Worm (Caenorhabditis elegans): ENCODE results near the gene C03B1.1.

The C03B1.1 gene

ce11 chrX:6374451-6374850, at the start of gene C03B1.1:
TSS of gene C03B1.1 (plus strand) at chrX:6374751.
- TF ChIP-seq nhr-23 (tag; optimal IDR thresholded peaks at IDR 0.05) (no peak), ztf-1 (GFP tag; conservative IDR thresholded peaks at IDR 0.05) (no peak), gmeb-1 (tag; optimal IDR thresholded peaks at IDR 0.05) (no peak), nhr-25 (tag; optimal IDR thresholded peaks at IDR 0.05) (no peak), alr-1 (tag; optimal IDR thresholded peaks at IDR 0.05) (no peak), lin-13 (GFP tag; optimal IDR thresholded peaks at IDR 0.05) (no peak), unc-62 (GFP tag; optimal IDR thresholded peaks at IDR 0.05) (no peak), sem-4 (tag; optimal IDR thresholded peaks at IDR 0.05) (no peak), lsy-2 (tag; optimal IDR thresholded peaks at IDR 0.05) (no peak), nhr-11 (tag; optimal IDR thresholded peaks at IDR 0.05) (no peak), nhr-12 (tag; optimal IDR thresholded peaks at IDR 0.05) (no peak)

DNA sequence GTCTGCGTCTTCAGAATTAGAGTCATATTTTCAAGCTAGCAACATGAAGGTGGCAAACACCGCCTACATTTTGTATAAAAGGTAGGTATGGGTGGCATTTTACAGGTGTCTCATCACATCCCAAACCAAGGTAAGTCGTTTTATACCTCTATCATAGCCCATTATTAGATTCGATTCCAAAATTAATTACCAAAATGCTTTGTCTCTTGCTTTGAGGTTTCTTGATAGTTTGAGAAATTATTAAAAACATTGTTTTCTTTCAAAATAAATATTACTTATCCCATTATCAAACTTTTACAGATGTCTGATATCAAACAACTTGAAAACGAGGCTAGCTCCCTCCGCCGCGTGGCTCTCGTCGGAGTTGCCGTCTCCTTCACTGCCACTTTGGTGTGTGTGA, 48.5 kb upstream of the C03B1.1 start, which contains the start of gene col-168:
col-168 (plus strand) TSS at position 301 of the 400 bp plus-strand sequence.
- TF ChIP-seq nhr-23 (tag; optimal IDR thresholded peaks at IDR 0.05) = no peak
- TF ChIP-seq ama-1 (optimal IDR thresholded peaks at IDR 0.05) = no peak
- no peak for TF ChIP-seq ztf-1 (GFP tag; conservative IDR thresholded peaks at IDR 0.05)
- no peak for TF ChIP-seq ZK546.5 (tag; optimal IDR thresholded peaks at IDR 0.05)
- TF ChIP-seq nhr-6 (tag; optimal IDR thresholded peaks at IDR 0.05) = no peak
- TF ChIP-seq F13H6.1 (tag; optimal IDR thresholded peaks at IDR 0.05) = no peak
- no peak for TF ChIP-seq lin-39 (tag; optimal IDR thresholded peaks at IDR 0.05)
- TF ChIP-seq skn-1 (tag; optimal IDR thresholded peaks at IDR 0.05) = no peak
- TF ChIP-seq nhr-237 (tag; optimal IDR thresholded peaks at IDR 0.05) = no peak

DNA sequence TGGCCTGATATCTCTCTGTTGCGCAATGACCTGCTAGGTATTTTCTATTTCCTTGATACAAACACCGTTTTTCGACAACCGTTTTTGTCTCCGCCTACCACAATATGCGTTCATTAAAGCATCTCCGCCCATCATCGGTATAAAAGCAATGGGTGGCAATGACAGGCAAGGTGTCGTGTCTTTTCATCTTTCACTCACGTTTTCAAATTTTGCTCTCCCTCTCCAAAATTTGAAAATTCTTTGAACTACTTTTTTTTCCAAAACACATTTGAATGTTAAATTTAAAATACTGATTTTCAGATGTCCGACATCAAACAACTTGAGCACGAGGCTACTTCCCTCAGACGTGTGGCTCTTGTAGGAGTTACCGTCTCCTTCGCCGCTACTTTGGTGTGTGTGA, 45.7 kb upstream of the C03B1.1 start, which contains the start of gene col-169:
col-169 (plus strand) TSS at position 301 of the 400 bp plus-strand sequence.
- TF ChIP-seq dmd-4 (tag; optimal IDR thresholded peaks at IDR 0.05) = no peak
- no peak for TF ChIP-seq snpc-4 (tag; optimal IDR thresholded peaks at IDR 0.05)
- TF ChIP-seq fos-1 (tag; optimal IDR thresholded peaks at IDR 0.05) = no peak
- TF ChIP-seq gmeb-1 (tag; optimal IDR thresholded peaks at IDR 0.05) = no peak
- no peak for TF ChIP-seq ztf-4 (tag; optimal IDR thresholded peaks at IDR 0.05)
- TF ChIP-seq ztf-1 (GFP tag; conservative IDR thresholded peaks at IDR 0.05) = no peak
- TF ChIP-seq aly-2 (tag; optimal IDR thresholded peaks at IDR 0.05) = no peak
- no peak for TF ChIP-seq ztf-11 (tag; optimal IDR thresholded peaks at IDR 0.05)
- no peak for TF ChIP-seq skn-1 (tag; optimal IDR thresholded peaks at IDR 0.05)
- no peak for TF ChIP-seq lin-39 (tag; optimal IDR thresholded peaks at IDR 0.05)
- no peak for TF ChIP-seq sma-3 (GFP tag; optimal IDR thresholded peaks at IDR 0.05)
- no peak for TF ChIP-seq mdl-1 (tag; optimal IDR thresholded peaks at IDR 0.05)
- TF ChIP-seq nhr-11 (tag; optimal IDR thresholded peaks at IDR 0.05) = no peak
- TF ChIP-seq zag-1 (tag; optimal IDR thresholded peaks at IDR 0.05) = no peak
- TF ChIP-seq R02D3.7 (tag; optimal IDR thresholded peaks at IDR 0.05) = no peak
- no peak for TF ChIP-seq crh-2 (tag; optimal IDR thresholded peaks at IDR 0.05)
- no peak for TF ChIP-seq ceh-82 (tag; optimal IDR thresholded peaks at IDR 0.05)
- TF ChIP-seq nhr-237 (tag; optimal IDR thresholded peaks at IDR 0.05) = no peak

- TF ChIP-seq nhr-23 (tag; optimal IDR thresholded peaks at IDR 0.05) = no peak
These were observed 43.1 kb upstream of the C03B1.1 start, which contains the start of gene col-170 for ce11 chrX:6331409-6331808. TSS of gene col-170 (plus strand) at chrX:6331709.

DNA sequence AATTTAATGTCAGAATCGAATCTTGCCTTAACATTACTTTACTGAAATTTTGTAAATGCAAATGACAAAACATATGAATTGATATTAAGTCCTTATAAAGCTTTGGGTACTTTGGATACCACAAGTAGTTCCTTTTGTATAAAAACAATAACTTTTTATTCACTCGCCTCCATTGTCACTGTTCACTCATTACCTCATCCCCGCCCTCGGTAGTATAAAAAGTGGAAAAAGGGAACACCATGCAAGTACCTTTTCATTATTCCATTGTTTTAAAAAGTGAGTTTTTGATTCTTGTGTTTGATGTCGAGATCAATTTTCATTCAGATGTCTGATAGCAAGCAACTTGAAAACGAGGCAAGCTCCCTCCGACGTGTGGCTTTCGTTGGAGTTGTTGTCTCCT, 40.6 kb upstream of the C03B1.1 start, which contains the start of gene col-171:
col-171 (plus strand) TSS at position 301 of the 400 bp plus-strand sequence.
- no peak for TF ChIP-seq elt-3 (tag; optimal IDR thresholded peaks at IDR 0.05)
- TF ChIP-seq nhr-21 (tag; optimal IDR thresholded peaks at IDR 0.05) = no peak
- TF ChIP-seq nhr-23 (tag; optimal IDR thresholded peaks at IDR 0.05) = no peak
- no peak for TF ChIP-seq sma-3 (GFP tag; optimal IDR thresholded peaks at IDR 0.05)
- no peak for TF ChIP-seq peb-1 (tag; optimal IDR thresholded peaks at IDR 0.05)
- TF ChIP-seq nhr-6 (tag; optimal IDR thresholded peaks at IDR 0.05) = no peak
- TF ChIP-seq ZK546.5 (tag; optimal IDR thresholded peaks at IDR 0.05) = no peak
- no peak for TF ChIP-seq snpc-4 (tag; optimal IDR thresholded peaks at IDR 0.05)
- no peak for TF ChIP-seq nhr-77 (tag; optimal IDR thresholded peaks at IDR 0.05)
- TF ChIP-seq F13H6.1 (tag; optimal IDR thresholded peaks at IDR 0.05) = no peak
- no peak for TF ChIP-seq lsy-2 (tag; optimal IDR thresholded peaks at IDR 0.05)
- TF ChIP-seq ceh-82 (tag; optimal IDR thresholded peaks at IDR 0.05) = no peak

DNA sequence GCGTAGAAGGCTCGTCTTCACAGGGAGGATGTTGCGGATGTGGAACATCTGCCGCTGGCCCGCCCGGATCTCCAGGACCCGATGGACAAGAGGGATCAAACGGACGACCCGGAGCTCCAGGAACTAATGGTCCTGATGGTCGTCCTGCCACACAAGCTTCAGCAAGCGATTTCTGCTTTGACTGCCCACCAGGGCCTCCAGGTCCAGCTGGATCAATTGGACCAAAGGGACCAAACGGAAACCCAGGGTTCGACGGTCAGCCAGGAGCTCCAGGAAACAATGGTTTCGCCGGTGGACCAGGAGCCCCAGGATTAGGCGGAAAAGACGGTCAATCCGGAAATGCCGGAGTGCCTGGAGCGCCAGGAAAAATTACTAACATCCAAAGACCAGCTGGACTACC, 39.9 kb upstream of the C03B1.1 start:
- TF ChIP-seq ztf-1 (GFP tag; conservative IDR thresholded peaks at IDR 0.05) = 0 out of 2 replicates have a peak, but pooled peaks have one; percentile 76
- no peak for TF ChIP-seq Y55F3AM.14 (GFP tag; optimal IDR thresholded peaks at IDR 0.05)
